Worm (Caenorhabditis elegans) whole organism, mixed stage, embryonic: ENCODE results near the gene algn-9.

ENCODE experiments used
- bed-3 ChIP-seq: fragments of 200-800 bp; sonication (Bioruptor generic); optimal IDR thresholded peaks from 3 replicates; lab custom pipeline; 2018; ENCODE audit warnings: mild to moderate bottlenecking, missing genetic modification characterization, moderate library complexity, missing compliant biosample characterization
- ceh-39 ChIP-seq: fragments of 150-350 bp; optimal IDR thresholded peaks from 2 replicates; lab custom pipeline; 2014; ENCODE audit warnings: missing biosample characterization, missing genetic modification characterization
- ceh-43 ChIP-seq: fragments of 200-800 bp; sonication (Bioruptor generic); optimal IDR thresholded peaks from 2 replicates; lab custom pipeline; 2018; ENCODE audit warnings: mild to moderate bottlenecking, missing genetic modification characterization, moderate library complexity, missing compliant biosample characterization
- ceh-83 ChIP-seq: fragments of 200-800 bp; sonication (Bioruptor generic); optimal IDR thresholded peaks from 2 replicates; lab custom pipeline; 2018; ENCODE audit warnings: mild to moderate bottlenecking, missing genetic modification characterization, missing compliant biosample characterization
- ces-1 ChIP-seq: fragments of 150-350 bp; optimal IDR thresholded peaks from 2 replicates; lab custom pipeline; 2014; ENCODE audit warnings: missing biosample characterization, missing genetic modification reagents, missing genetic modification characterization
- cnd-1 ChIP-seq: fragments of 200-800 bp; sonication (Bioruptor generic); optimal IDR thresholded peaks from 2 replicates; lab custom pipeline; 2018; ENCODE audit warnings: mild to moderate bottlenecking, missing genetic modification characterization, missing compliant biosample characterization
- drap-1 ChIP-seq: fragments of 200-800 bp; sonication (Bioruptor generic); optimal IDR thresholded peaks from 3 replicates; lab custom pipeline; 2018; ENCODE audit warnings: mild to moderate bottlenecking, missing genetic modification characterization, missing compliant biosample characterization
- elt-1 ChIP-seq: sonication (generic microtip); optimal IDR thresholded peaks from 2 replicates; lab custom pipeline; 2017; ENCODE audit warnings: missing genetic modification characterization, mild to moderate bottlenecking, missing compliant biosample characterization, antibody characterized with exemption, moderate library complexity, borderline replicate concordance; ENCODE audit not compliant: insufficient read depth
- elt-3 ChIP-seq: fragments of 150-350 bp; optimal IDR thresholded peaks from 2 replicates; lab custom pipeline; 2014; ENCODE audit warnings: missing biosample characterization, missing genetic modification characterization
- flh-1 ChIP-seq: fragments of 200-800 bp; sonication (Bioruptor generic); optimal IDR thresholded peaks from 2 replicates; lab custom pipeline; 2018; ENCODE audit warnings: mild to moderate bottlenecking, missing genetic modification characterization, moderate library complexity, missing compliant biosample characterization
- ham-2 ChIP-seq: fragments of 200-800 bp; sonication (Bioruptor generic); optimal IDR thresholded peaks from 2 replicates; lab custom pipeline; 2018; ENCODE audit warnings: mild to moderate bottlenecking, missing genetic modification characterization, missing compliant biosample characterization
- hlh-1 ChIP-seq: fragments of 150-350 bp; optimal IDR thresholded peaks from 2 replicates; lab custom pipeline; 2014; ENCODE audit warnings: missing biosample characterization, missing genetic modification reagents, missing genetic modification characterization
- lin-13 ChIP-seq: fragments of 150-350 bp; optimal IDR thresholded peaks from 2 replicates; lab custom pipeline; 2014; ENCODE audit warnings: missing biosample characterization, missing genetic modification characterization
- lin-32 ChIP-seq: fragments of 200-800 bp; sonication (Bioruptor generic); optimal IDR thresholded peaks from 2 replicates; lab custom pipeline; 2018; ENCODE audit warnings: mild to moderate bottlenecking, missing genetic modification characterization, missing compliant biosample characterization
- lsy-2 ChIP-seq: fragments of 150-350 bp; optimal IDR thresholded peaks from 2 replicates; lab custom pipeline; 2014; ENCODE audit warnings: missing biosample characterization, missing genetic modification characterization
- mab-5 ChIP-seq: fragments of 150-350 bp; optimal IDR thresholded peaks from 2 replicates; lab custom pipeline; 2014; ENCODE audit warnings: missing biosample characterization, missing genetic modification characterization
- mep-1 ChIP-seq: fragments of 150-350 bp; optimal IDR thresholded peaks from 2 replicates; lab custom pipeline; 2017; ENCODE audit warnings: missing biosample characterization, missing genetic modification reagents, missing genetic modification characterization, inconsistent platforms
- mls-2 ChIP-seq: sonication (generic microtip); optimal IDR thresholded peaks from 2 replicates; lab custom pipeline; 2016; ENCODE audit warnings: mild to moderate bottlenecking, missing genetic modification characterization, moderate library complexity, missing compliant biosample characterization
- nhr-12 ChIP-seq: fragments of 150-350 bp; optimal IDR thresholded peaks from 2 replicates; lab custom pipeline; 2014; ENCODE audit warnings: missing biosample characterization, missing genetic modification characterization
- nhr-2 ChIP-seq: fragments of 150-350 bp; optimal IDR thresholded peaks from 2 replicates; lab custom pipeline; 2014; ENCODE audit warnings: missing biosample characterization, missing genetic modification characterization
- nhr-237 ChIP-seq: fragments of 150-350 bp; optimal IDR thresholded peaks from 2 replicates; lab custom pipeline; 2014; ENCODE audit warnings: missing biosample characterization, missing genetic modification characterization
- nhr-28 ChIP-seq: fragments of 150-350 bp; optimal IDR thresholded peaks from 2 replicates; lab custom pipeline; 2014; ENCODE audit warnings: missing biosample characterization, missing genetic modification characterization
- nhr-76 ChIP-seq: sonication (generic microtip); optimal IDR thresholded peaks from 2 replicates; lab custom pipeline; 2017; ENCODE audit warnings: missing biosample characterization, missing genetic modification characterization
- pha-4 ChIP-seq: fragments of 150-350 bp; optimal IDR thresholded peaks from 2 replicates; lab custom pipeline; 2018; ENCODE audit warnings: missing biosample characterization, missing genetic modification reagents, missing genetic modification characterization
- sem-2 ChIP-seq: fragments of 200-800 bp; sonication (Bioruptor generic); optimal IDR thresholded peaks from 2 replicates; lab custom pipeline; 2018; ENCODE audit warnings: mild to moderate bottlenecking, missing genetic modification characterization, missing compliant biosample characterization
- snpc-4 ChIP-seq: fragments of 150-350 bp; optimal IDR thresholded peaks from 2 replicates; lab custom pipeline; 2014; ENCODE audit warnings: missing biosample characterization, missing genetic modification characterization
- tbx-8 ChIP-seq: fragments of 200-800 bp; sonication (Bioruptor generic); optimal IDR thresholded peaks from 2 replicates; lab custom pipeline; 2018; ENCODE audit warnings: mild to moderate bottlenecking, missing genetic modification characterization, moderate library complexity, missing compliant biosample characterization
- unc-39 ChIP-seq: fragments of 150-350 bp; optimal IDR thresholded peaks from 2 replicates; lab custom pipeline; 2014; ENCODE audit warnings: missing biosample characterization, missing genetic modification characterization
- zip-8 ChIP-seq: fragments of 150-350 bp; optimal IDR thresholded peaks from 2 replicates; lab custom pipeline; 2014; ENCODE audit warnings: missing biosample characterization, missing genetic modification characterization
- ztf-11 ChIP-seq: fragments of 150-350 bp; optimal IDR thresholded peaks from 2 replicates; lab custom pipeline; 2014; ENCODE audit warnings: missing biosample characterization, missing genetic modification characterization

The algn-9 gene

DNA sequence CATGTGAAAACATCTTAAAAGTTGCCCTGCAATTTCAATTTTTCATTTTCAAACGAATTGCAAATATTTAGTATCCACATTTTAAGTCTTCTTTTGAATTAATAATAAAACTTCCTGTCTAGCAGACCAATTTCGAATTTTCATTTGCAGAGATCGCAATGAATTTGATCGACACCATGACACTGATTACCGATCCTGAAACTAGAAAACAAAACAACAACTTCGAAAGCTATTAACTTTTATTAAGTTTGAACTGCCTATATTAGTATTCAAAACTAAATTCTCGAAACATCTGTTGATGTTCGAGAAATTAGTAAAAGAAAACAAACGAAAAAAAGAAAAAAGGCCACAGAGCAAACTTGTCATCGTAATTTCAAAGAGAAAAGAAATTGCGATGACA is 10.0 kb upstream of the algn-9 start:
- no peak for TF ChIP-seq lin-13
- TF ChIP-seq nhr-2 (tag; lab: Kevin White, UChicago) = no peak
- TF ChIP-seq, all 35 proteins: peak for 0

- TF ChIP-seq lsy-2 (peak; percentile 70), ceh-43 (GFP tag; lab: Kevin White, UChicago) (no peak), nhr-76 (no peak), lin-13 (peak; percentile 9)
Measured at ce11 chrII:10578843-10579430, 5.2 kb upstream of the algn-9 start, which contains the start of gene rpb-6. rpb-6 (plus strand) TSS chrII:10579380.

- no peak for TF ChIP-seq elt-1 (tag; lab: Kevin White, UChicago)
- TF ChIP-seq nhr-237 (tag; lab: Kevin White, UChicago) = no peak
- TF ChIP-seq lsy-2 = no peak
- no peak for TF ChIP-seq ceh-39 (tag; lab: Kevin White, UChicago)
- no peak for TF ChIP-seq tbx-8 (GFP tag; lab: Kevin White, UChicago)
- no peak for TF ChIP-seq nhr-2 (tag; lab: Kevin White, UChicago)
- no peak for TF ChIP-seq nhr-12 (tag; lab: Kevin White, UChicago)
- TF ChIP-seq zip-8 (tag; lab: Kevin White, UChicago) = no peak
- TF ChIP-seq bed-3 (GFP tag; lab: Kevin White, UChicago) = no peak
- no peak for TF ChIP-seq nhr-28 (tag; lab: Kevin White, UChicago)
- TF ChIP-seq mep-1 (tag; lab: Kevin White, UChicago) = no peak
- no peak for TF ChIP-seq ceh-43 (GFP tag; lab: Kevin White, UChicago)
- no peak for TF ChIP-seq mab-5 (tag; lab: Kevin White, UChicago)
- no peak for TF ChIP-seq flh-1 (GFP tag; lab: Kevin White, UChicago)
- TF ChIP-seq pha-4 (tag; lab: Kevin White, UChicago) = no peak
Measured at ce11 chrII:10579655-10580054, 4.5 kb upstream of the algn-9 start, which contains the start of gene dohh-1. dohh-1 (plus strand) TSS chrII:10579955.

ce11 chrII:10580833-10581232 is 3.3 kb upstream of the algn-9 start, which contains the start of gene dap-3:
dap-3 (plus strand) TSS chrII:10581133.
- TF ChIP-seq nhr-237 (tag; lab: Kevin White, UChicago) (no peak), lin-32 (GFP tag; lab: Kevin White, UChicago) (no peak), snpc-4 (tag; lab: Kevin White, UChicago) (no peak), ceh-39 (tag; lab: Kevin White, UChicago) (no peak), elt-3 (tag; lab: Kevin White, UChicago) (no peak), ceh-43 (GFP tag; lab: Kevin White, UChicago) (no peak)

- no peak for TF ChIP-seq lin-13
- no peak for TF ChIP-seq hlh-1 (tag; lab: Kevin White, UChicago)
- no peak for TF ChIP-seq lin-32 (GFP tag; lab: Kevin White, UChicago)
- TF ChIP-seq unc-39 (tag; lab: Kevin White, UChicago) = no peak
- TF ChIP-seq mab-5 (tag; lab: Kevin White, UChicago) = no peak
- no peak for TF ChIP-seq nhr-237 (tag; lab: Kevin White, UChicago)
- no peak for TF ChIP-seq bed-3 (GFP tag; lab: Kevin White, UChicago)
- TF ChIP-seq mep-1 (tag; lab: Kevin White, UChicago) = no peak
- TF ChIP-seq ztf-11 (tag; lab: Kevin White, UChicago) = no peak
- TF ChIP-seq mls-2 = no peak
- no peak for TF ChIP-seq nhr-28 (tag; lab: Kevin White, UChicago)
- no peak for TF ChIP-seq ces-1
- no peak for TF ChIP-seq ceh-83 (GFP tag; lab: Kevin White, UChicago)
- no peak for TF ChIP-seq ham-2 (GFP tag; lab: Kevin White, UChicago)
- no peak for TF ChIP-seq ceh-43 (GFP tag; lab: Kevin White, UChicago)
- no peak for TF ChIP-seq sem-2
Measured at ce11 chrII:10582318-10582717, 1.8 kb upstream of the algn-9 start, which contains the start of gene mrps-22. mrps-22 (plus strand) TSS chrII:10582618.

DNA sequence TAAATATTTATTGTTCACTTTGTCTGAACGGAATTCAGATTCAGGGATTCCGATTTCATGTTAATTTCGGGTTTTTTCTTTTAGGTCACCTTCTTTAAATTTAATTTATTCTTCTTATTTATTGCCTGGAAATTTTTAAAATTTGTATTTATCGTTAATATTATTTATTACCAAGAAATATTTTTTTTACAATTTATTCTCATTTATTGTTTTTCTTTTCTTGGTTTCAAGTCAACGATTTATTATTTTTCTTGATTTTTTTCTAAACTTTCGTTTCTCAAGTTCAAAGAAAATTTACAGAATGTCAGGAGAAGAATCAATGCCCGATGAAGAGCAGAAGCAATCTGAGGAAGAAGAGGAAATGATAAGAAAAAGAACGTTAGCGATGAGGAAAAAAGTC is 3.6 kb downstream of the algn-9 start, which contains the start of gene crn-3:
Gene crn-3 (plus strand): TSS at position 301 of the 400 bp plus-strand sequence.
- TF ChIP-seq drap-1 (GFP tag; lab: Kevin White, UChicago) (no peak), mls-2 (no peak), bed-3 (GFP tag; lab: Kevin White, UChicago) (no peak), ceh-39 (tag; lab: Kevin White, UChicago) (no peak), cnd-1 (no peak), lsy-2 (no peak), unc-39 (tag; lab: Kevin White, UChicago) (no peak), nhr-12 (tag; lab: Kevin White, UChicago) (no peak), ceh-43 (GFP tag; lab: Kevin White, UChicago) (no peak), elt-1 (tag; lab: Kevin White, UChicago) (no peak)
- TF ChIP-seq, all 35 proteins: peak for 0
